Fruit fly (Drosophila melanogaster): ENCODE measurements around the gene CG13050.

CG13050 gene

dm6 chr3L:16328207-16328891 is 49.3 kb upstream of the CG13050 start, which contains the start of gene CG13058 (continued):
- TF ChIP-seq Hand (GFP tag; optimal IDR thresholded peaks at IDR 0.05) (peak; percentile 3), crp (GFP tag; optimal IDR thresholded peaks at IDR 0.05) (peak in 1 of 2 experiments; percentile 15), Kr (GFP tag; optimal IDR thresholded peaks at IDR 0.05) (no peak), HLHmδ (GFP tag; optimal IDR thresholded peaks at IDR 0.05) (no peak), CG17361 (GFP tag; IDR thresholded peaks at IDR 0.05) (peak; percentile 60; the same call in 2 of the 3 replicates), inv (GFP tag; IDR thresholded peaks at IDR 0.05; ENCODE audit: partially characterized antibody) (no peak), CHES-1-like (GFP tag; optimal IDR thresholded peaks at IDR 0.05) (peak; percentile 59), dysf (GFP tag; IDR thresholded peaks at IDR 0.05) (peak; percentile 66), CG30431 (GFP tag; optimal IDR thresholded peaks at IDR 0.05) (peak; percentile 27), MBD-R2 (GFP tag; IDR thresholded peaks at IDR 0.05) (peak; percentile 48)

dm6 chr3L:16327776-16328175 is 48.7 kb upstream of the CG13050 start, which contains the start of gene CG13038:
TSS of gene CG13038 (minus strand) at chr3L:16327893.
- TF ChIP-seq fru (optimal IDR thresholded peaks at IDR 0.05), result no peak
- no peak for TF ChIP-seq ato (GFP tag; IDR thresholded peaks at IDR 0.05; ENCODE audit: partially characterized antibody)
- TF ChIP-seq CG32532 (GFP tag; IDR thresholded peaks at IDR 0.05), result peak; percentile 48
- TF ChIP-seq ara (GFP tag; IDR thresholded peaks at IDR 0.05), result no peak
- no peak for TF ChIP-seq Opbp (GFP tag; IDR thresholded peaks at IDR 0.05; ENCODE audit: partially characterized antibody)
- no peak for TF ChIP-seq Usf (GFP tag; optimal IDR thresholded peaks at IDR 0.05)
- peak; percentile 39; the same call in 1 of the 2 replicates for TF ChIP-seq NFAT (GFP tag; IDR thresholded peaks at IDR 0.05)
- no peak; the same call in none of the 2 replicates for TF ChIP-seq Drgx (GFP tag; IDR thresholded peaks at IDR 0.05)
- no peak for TF ChIP-seq CrebB (tag; optimal IDR thresholded peaks at IDR 0.05)
- TF ChIP-seq Mrtf (GFP tag; IDR thresholded peaks at IDR 0.05), result 0 out of 3 replicates have a peak, but pooled peaks have one; percentile 29
- no peak for TF ChIP-seq Lpt (GFP tag; optimal IDR thresholded peaks at IDR 0.05)
- no peak for TF ChIP-seq Fer2 (tag; optimal IDR thresholded peaks at IDR 0.05)
- TF ChIP-seq CG7556 (GFP tag; optimal IDR thresholded peaks at IDR 0.05), result no peak
- 0 out of 3 replicates have a peak, but pooled peaks have one; percentile 18 for TF ChIP-seq ase (GFP tag; IDR thresholded peaks at IDR 0.05)
- TF ChIP-seq CG1233 (GFP tag; optimal IDR thresholded peaks at IDR 0.05), result no peak
- TF ChIP-seq nerfin-1 (tag; optimal IDR thresholded peaks at IDR 0.05), result no peak
- TF ChIP-seq h (optimal IDR thresholded peaks at IDR 0.05), result no peak
- no peak for TF ChIP-seq CG8290 (GFP tag; optimal IDR thresholded peaks at IDR 0.05)
- peak in 1 of 2 experiments; percentile 40 for TF ChIP-seq CG8290 (tag; optimal IDR thresholded peaks at IDR 0.05)
- TF ChIP-seq Ets65A (GFP tag), result peak; percentile 75
- no peak for TF ChIP-seq dpn (GFP tag; optimal IDR thresholded peaks at IDR 0.05)
- peak; percentile 6 for TF ChIP-seq sqz (GFP tag; optimal IDR thresholded peaks at IDR 0.05)
- peak; percentile 57 for TF ChIP-seq CG14441 (GFP tag; IDR thresholded peaks at IDR 0.05)
- TF ChIP-seq gem (tag; optimal IDR thresholded peaks at IDR 0.05), result no peak
- TF ChIP-seq bcd (GFP tag; optimal IDR thresholded peaks at IDR 0.05), result no peak
- TF ChIP-seq D19A (tag; optimal IDR thresholded peaks at IDR 0.05), result no peak
- TF ChIP-seq dysf (GFP tag; IDR thresholded peaks at IDR 0.05), result no peak
- TF ChIP-seq CG11456 (GFP tag; IDR thresholded peaks at IDR 0.05), result 0 out of 3 replicates have a peak, but pooled peaks have one; percentile 24
- TF ChIP-seq Med (GFP tag), result peak; percentile 34
- no peak for TF ChIP-seq CG1602 (GFP tag; optimal IDR thresholded peaks at IDR 0.05)
- TF ChIP-seq CG6254 (GFP tag; optimal IDR thresholded peaks at IDR 0.05), result no peak
- TF ChIP-seq sd (tag; optimal IDR thresholded peaks at IDR 0.05), result peak; percentile 26
- TF ChIP-seq Camta (GFP tag; optimal IDR thresholded peaks at IDR 0.05), result no peak
- TF ChIP-seq lmd (GFP tag; IDR thresholded peaks at IDR 0.05), result peak; percentile 13; the same call in 1 of the 2 replicates
- TF ChIP-seq pan (optimal IDR thresholded peaks at IDR 0.05), result no peak
- TF ChIP-seq pan (GFP tag; optimal IDR thresholded peaks at IDR 0.05 in 1 of 2, IDR thresholded peaks at IDR 0.05 in 1 of 2), result peak in 1 of 2 experiments; percentile 9
- peak; percentile 48; the same call in 1 of the 2 replicates for TF ChIP-seq Rfx (GFP tag; IDR thresholded peaks at IDR 0.05)
- TF ChIP-seq grau (tag; optimal IDR thresholded peaks at IDR 0.05), result no peak
- no peak for TF ChIP-seq dm (GFP tag; optimal IDR thresholded peaks at IDR 0.05)
- 0 out of 3 replicates have a peak, but pooled peaks have one; percentile 23 for TF ChIP-seq CG6175 (GFP tag; IDR thresholded peaks at IDR 0.05)
- TF ChIP-seq bowl (GFP tag; IDR thresholded peaks at IDR 0.05), result 0 out of 2 replicates have a peak, but pooled peaks have one; percentile 10

All from whole organism, embryonic.